Fruit fly (Drosophila melanogaster) whole organism, embryonic: ENCODE data around the gene Agpat4.

ENCODE experiments used
- Abd-B ChIP-seq: fragments of 200-800 bp; sonication (Bioruptor generic); optimal IDR thresholded peaks from 2 replicates; lab custom pipeline; 2018; ENCODE audit warnings: missing biosample characterization, mild to moderate bottlenecking, missing genetic modification characterization, moderate library complexity
- Ada2b ChIP-seq: fragments of 200-800 bp; sonication (Bioruptor generic); IDR thresholded peaks from 2 replicates; pipeline ENCODE4 v1.3.6; 2022; ENCODE audit warnings: missing biosample characterization, missing genetic modification characterization
- CG10147 ChIP-seq: fragments of 200-800 bp; sonication (Bioruptor generic); optimal IDR thresholded peaks from 2 replicates; lab custom pipeline; 2019; ENCODE audit warnings: missing biosample characterization, mild to moderate bottlenecking, missing genetic modification characterization, moderate library complexity
- CG10209 ChIP-seq: fragments of 200-800 bp; sonication (Bioruptor generic); optimal IDR thresholded peaks from 3 replicates; lab custom pipeline; 2017; ENCODE audit warnings: missing biosample characterization, mild to moderate bottlenecking, missing genetic modification characterization, missing genetic modification reagents
- CG15073 ChIP-seq: fragments of 200-800 bp; sonication (Bioruptor generic); optimal IDR thresholded peaks from 2 replicates; lab custom pipeline; 2016; ENCODE audit warnings: missing biosample characterization, missing genetic modification characterization
- CG17328 ChIP-seq: fragments of 200-800 bp; sonication (Bioruptor generic); IDR thresholded peaks from 2 replicates; pipeline ENCODE4 v1.3.6; 2022; ENCODE audit warnings: missing biosample characterization, missing genetic modification characterization
- CG1832 ChIP-seq: fragments of 200-800 bp; sonication (Bioruptor generic); optimal IDR thresholded peaks from 2 replicates; lab custom pipeline; 2017; ENCODE audit warnings: missing biosample characterization, mild to moderate bottlenecking, missing genetic modification characterization, inconsistent platforms
- CG18476 ChIP-seq: fragments of 200-800 bp; sonication (Bioruptor generic); optimal IDR thresholded peaks from 2 replicates; lab custom pipeline; 2016; ENCODE audit warnings: missing biosample characterization, mild to moderate bottlenecking, missing genetic modification characterization
- CG2875 ChIP-seq: fragments of 200-800 bp; sonication (Bioruptor generic); optimal IDR thresholded peaks from 2 replicates; lab custom pipeline; 2017; ENCODE audit warnings: missing biosample characterization, mild to moderate bottlenecking, missing genetic modification characterization, missing genetic modification reagents
- CG42726 ChIP-seq: fragments of 200-800 bp; sonication (Bioruptor generic); IDR thresholded peaks from 2 replicates; pipeline ENCODE4 v1.3.6; 2022; ENCODE audit warnings: missing biosample characterization, missing genetic modification characterization; ENCODE audit not compliant: partially characterized antibody
- CG5245 ChIP-seq: fragments of 200-800 bp; sonication (Bioruptor generic); optimal IDR thresholded peaks from 3 replicates; lab custom pipeline; 2016; ENCODE audit warnings: missing biosample characterization, missing genetic modification characterization
- CG7963 ChIP-seq: fragments of 200-800 bp; sonication (Bioruptor generic); IDR thresholded peaks from 3 replicates; pipeline ENCODE4 v1.3.6; 2022; ENCODE audit warnings: missing biosample characterization, missing genetic modification characterization; ENCODE audit not compliant: partially characterized antibody
- CG8388 ChIP-seq: fragments of 200-800 bp; sonication (Bioruptor generic); optimal IDR thresholded peaks from 2 replicates; lab custom pipeline; 2019; ENCODE audit warnings: missing biosample characterization, mild to moderate bottlenecking, missing genetic modification characterization, moderate library complexity
- CG9932 ChIP-seq: fragments of 200-800 bp; sonication (Bioruptor generic); IDR thresholded peaks from 2 replicates; pipeline ENCODE4 v1.3.6; 2022; ENCODE audit warnings: missing biosample characterization, missing genetic modification characterization
- Chrac-16 ChIP-seq: fragments of 200-800 bp; sonication (Bioruptor generic); optimal IDR thresholded peaks from 3 replicates; lab custom pipeline; 2016; ENCODE audit warnings: missing biosample characterization, missing genetic modification characterization
- D19B ChIP-seq: fragments of 200-800 bp; sonication (Bioruptor generic); optimal IDR thresholded peaks from 2 replicates; lab custom pipeline; 2017; ENCODE audit warnings: missing biosample characterization, mild to moderate bottlenecking, missing genetic modification characterization
- Dad ChIP-seq: fragments of 200-800 bp; sonication (Bioruptor generic); optimal IDR thresholded peaks from 3 replicates; lab custom pipeline; 2016; ENCODE audit warnings: missing biosample characterization, missing genetic modification characterization
- Dip2 ChIP-seq: fragments of 200-800 bp; sonication (Bioruptor generic); IDR thresholded peaks from 2 replicates; pipeline ENCODE4 v1.3.6; 2022; ENCODE audit warnings: missing biosample characterization, missing genetic modification characterization
- Doc2 ChIP-seq: fragments of 200-800 bp; sonication (Bioruptor generic); IDR thresholded peaks from 2 replicates; pipeline ENCODE4 v1.3.6; 2022; ENCODE audit warnings: missing biosample characterization, missing genetic modification characterization
- Ets97D ChIP-seq: fragments of 200-800 bp; sonication (Bioruptor generic); optimal IDR thresholded peaks from 3 replicates; lab custom pipeline; 2016; ENCODE audit warnings: missing biosample characterization, missing genetic modification characterization
- HLH3B ChIP-seq: fragments of 200-800 bp; sonication (Bioruptor generic); IDR thresholded peaks from 2 replicates; pipeline ENCODE4 v1.3.6; 2022; ENCODE audit warnings: missing biosample characterization, missing genetic modification characterization
- NC2β ChIP-seq: fragments of 200-800 bp; sonication (Bioruptor generic); optimal IDR thresholded peaks from 2 replicates; lab custom pipeline; 2016; ENCODE audit warnings: missing biosample characterization, missing genetic modification characterization
- Nf-YA ChIP-seq: fragments of 200-800 bp; sonication (Bioruptor generic); IDR thresholded peaks from 2 replicates; pipeline ENCODE4 v1.3.6; 2022; ENCODE audit warnings: missing biosample characterization, missing genetic modification characterization
- Oli ChIP-seq: fragments of 200-800 bp; sonication (Bioruptor generic); optimal IDR thresholded peaks from 2 replicates; lab custom pipeline; 2018; ENCODE audit warnings: missing biosample characterization, mild to moderate bottlenecking, missing genetic modification characterization, moderate library complexity
- Six4 ChIP-seq: fragments of 200-800 bp; sonication (Bioruptor generic); optimal IDR thresholded peaks from 2 replicates; lab custom pipeline; 2016; ENCODE audit warnings: missing biosample characterization, missing genetic modification characterization
- Sox100B ChIP-seq: fragments of 200-800 bp; sonication (Bioruptor generic); optimal IDR thresholded peaks from 3 replicates; lab custom pipeline; 2018; ENCODE audit warnings: missing biosample characterization, mild to moderate bottlenecking, missing genetic modification characterization
- Sry-β ChIP-seq: fragments of 200-800 bp; sonication (Bioruptor generic); optimal IDR thresholded peaks from 2 replicates; lab custom pipeline; 2018; ENCODE audit warnings: missing biosample characterization, mild to moderate bottlenecking, missing genetic modification characterization, moderate library complexity
- Sry-δ ChIP-seq: fragments of 200-800 bp; sonication (Bioruptor generic); optimal IDR thresholded peaks from 2 replicates; lab custom pipeline; 2016; ENCODE audit warnings: missing biosample characterization, missing genetic modification characterization
- Ssrp ChIP-seq: fragments of 200-800 bp; sonication (Bioruptor generic); optimal IDR thresholded peaks from 2 replicates; lab custom pipeline; 2018; ENCODE audit warnings: missing biosample characterization, mild to moderate bottlenecking, missing genetic modification characterization, moderate library complexity
- ac ChIP-seq: fragments of 200-800 bp; sonication (Bioruptor generic); optimal IDR thresholded peaks from 3 replicates; lab custom pipeline; 2017; ENCODE audit warnings: missing biosample characterization, mild to moderate bottlenecking, missing genetic modification characterization
- ase ChIP-seq: fragments of 200-800 bp; sonication (Bioruptor generic); IDR thresholded peaks from 3 replicates; pipeline ENCODE4 v1.3.6; 2022; ENCODE audit warnings: missing biosample characterization, missing genetic modification characterization
- chn ChIP-seq: fragments of 200-800 bp; sonication (Bioruptor generic); optimal IDR thresholded peaks from 2 replicates; lab custom pipeline; 2016; ENCODE audit warnings: missing biosample characterization, missing genetic modification characterization
- gsb-n ChIP-seq: fragments of 200-800 bp; sonication (Bioruptor generic); optimal IDR thresholded peaks from 3 replicates; lab custom pipeline; 2018; ENCODE audit warnings: missing biosample characterization, mild to moderate bottlenecking, missing genetic modification characterization
- gt ChIP-seq: fragments of 200-800 bp; sonication (Bioruptor generic); IDR thresholded peaks from 2 replicates; pipeline ENCODE4 v1.3.6; 2022; ENCODE audit warnings: missing biosample characterization, missing genetic modification characterization
- ken ChIP-seq: fragments of 200-800 bp; sonication (Bioruptor generic); IDR thresholded peaks from 3 replicates; pipeline ENCODE4 v1.3.6; 2022; ENCODE audit warnings: missing biosample characterization, missing genetic modification characterization
- lov ChIP-seq, 2 experiments: fragments of 200-800 bp in 1 of 2; fragments of >200 bp in 1 of 2; sonication (Bioruptor generic) in 1 of 2; IDR thresholded peaks in 1 of 2; optimal IDR thresholded peaks in 1 of 2; 2 replicates in 1 of 2; 3 replicates in 1 of 2; pipeline versions ENCODE4 v1.3.6 to Lab custom; 2017 to 2022; ENCODE audit warnings: missing biosample characterization in 1 of 2, missing genetic modification characterization in 1 of 2
- nerfin-2 ChIP-seq: fragments of 200-800 bp; sonication (Bioruptor generic); IDR thresholded peaks from 2 replicates; pipeline ENCODE4 v1.3.6; 2022; ENCODE audit warnings: missing biosample characterization, missing genetic modification characterization; ENCODE audit not compliant: partially characterized antibody
- nmo ChIP-seq: fragments of 200-800 bp; sonication (Bioruptor generic); optimal IDR thresholded peaks from 2 replicates; lab custom pipeline; 2018; ENCODE audit warnings: missing biosample characterization, mild to moderate bottlenecking, missing genetic modification characterization, moderate library complexity
- org-1 ChIP-seq: fragments of 200-800 bp; sonication (Bioruptor generic); optimal IDR thresholded peaks from 2 replicates; lab custom pipeline; 2017; ENCODE audit warnings: missing biosample characterization, missing genetic modification characterization
- sens ChIP-seq: fragments of 200-800 bp; sonication (Bioruptor generic); peaks from one replicate; lab custom pipeline; 2016; ENCODE audit warnings: missing biosample characterization, missing genetic modification characterization
- sens-2 ChIP-seq: fragments of 200-800 bp; sonication (Bioruptor generic); IDR thresholded peaks from 2 replicates; pipeline ENCODE4 v1.3.6; 2022; ENCODE audit warnings: missing biosample characterization, missing genetic modification characterization
- slbo ChIP-seq: fragments of 200-800 bp; sonication (Bioruptor generic); IDR thresholded peaks from 2 replicates; pipeline ENCODE4 v1.3.6; 2022; ENCODE audit warnings: missing biosample characterization, missing genetic modification characterization
- trem ChIP-seq: fragments of 200-800 bp; optimal IDR thresholded peaks from 3 replicates; lab custom pipeline; 2019; ENCODE audit warnings: missing biosample characterization, mild to moderate bottlenecking, missing genetic modification characterization, moderate library complexity
- wdn ChIP-seq: fragments of 200-800 bp; sonication (Bioruptor generic); IDR thresholded peaks from 2 replicates; pipeline ENCODE4 v1.3.6; 2022; ENCODE audit warnings: missing biosample characterization, missing genetic modification characterization
- wor ChIP-seq: fragments of 200-800 bp; sonication (Bioruptor generic); IDR thresholded peaks from 2 replicates; pipeline ENCODE4 v1.3.6; 2022; ENCODE audit warnings: missing biosample characterization, missing genetic modification characterization
- zfh2 ChIP-seq: fragments of 200-800 bp; sonication (Bioruptor generic); optimal IDR thresholded peaks from 2 replicates; lab custom pipeline; 2016; ENCODE audit warnings: missing biosample characterization, missing genetic modification characterization

Gene Agpat4

DNA sequence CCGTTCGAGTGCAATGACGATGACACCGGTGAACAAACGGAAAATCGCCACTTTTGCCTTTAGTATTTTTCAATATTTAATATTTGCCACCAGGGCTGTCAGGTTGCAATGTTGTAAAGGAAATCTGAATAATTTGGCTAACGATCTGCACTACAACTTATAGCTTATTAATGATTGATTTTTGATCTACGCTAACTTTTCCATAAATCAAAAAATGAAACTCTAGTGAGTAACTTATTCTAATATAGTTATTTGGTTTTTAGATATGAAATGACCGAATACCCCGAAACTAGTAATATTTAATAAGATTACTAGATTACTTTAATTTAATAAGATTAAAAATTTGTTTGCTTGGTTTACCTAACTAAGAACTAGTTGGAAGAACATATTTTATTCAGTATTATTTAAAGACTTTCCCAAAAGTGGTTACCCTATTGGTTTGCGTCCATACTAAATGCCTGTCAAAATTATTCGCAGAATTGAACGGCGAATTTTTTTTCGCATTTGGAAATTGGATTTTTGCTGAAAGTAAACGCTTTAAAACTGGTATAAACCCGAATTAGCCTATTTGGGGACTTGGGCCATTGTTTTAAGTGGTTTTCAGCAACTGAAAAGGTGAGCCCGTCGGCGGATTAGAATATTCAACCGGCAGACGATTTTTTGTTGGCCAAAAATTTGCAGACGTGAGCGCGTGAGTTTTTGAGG is 4.7 kb upstream of the Agpat4 start, which contains the start of the genes Agpat3 and RAF2 (continued):
- TF ChIP-seq Ssrp (tag; lab: Kevin White, UChicago) (peak; percentile 50), nerfin-2 (GFP tag; lab: Robert Waterston, UW) (no peak), Dad (GFP tag; lab: Kevin White, UChicago) (peak; percentile 16), CG1832 (GFP tag; lab: Kevin White, UChicago) (no peak), Sox100B (GFP tag; lab: Kevin White, UChicago) (peak; percentile 32), sens (GFP tag; lab: Kevin White, UChicago) (peak; percentile 38), CG15073 (GFP tag; lab: Kevin White, UChicago) (no peak), Abd-B (peak; percentile 81), sens-2 (GFP tag; lab: Robert Waterston, UW) (no peak), CG9932 (GFP tag; lab: Robert Waterston, UW) (peak; percentile 64), CG2875 (GFP tag; lab: Kevin White, UChicago) (no peak), NC2β (no peak), gsb-n (tag; lab: Kevin White, UChicago) (peak; percentile 10), Sry-β (GFP tag; lab: Kevin White, UChicago) (no peak), HLH3B (GFP tag; lab: Robert Waterston, UW) (peak; percentile 31; the same call in 1 of the 2 replicates), Dip2 (GFP tag; lab: Robert Waterston, UW) (no peak), org-1 (GFP tag; lab: Kevin White, UChicago) (no peak), Six4 (peak; percentile 21), ac (GFP tag; lab: Kevin White, UChicago) (no peak), CG8388 (GFP tag; lab: Kevin White, UChicago) (peak; percentile 21), Doc2 (GFP tag; lab: Robert Waterston, UW) (no peak), CG10209 (peak; percentile 31), trem (tag; lab: Kevin White, UChicago) (no peak), Oli (tag; lab: Kevin White, UChicago) (peak; percentile 33), ase (GFP tag; lab: Robert Waterston, UW) (no peak), wor (GFP tag; lab: Robert Waterston, UW) (0 out of 2 replicates have a peak, but pooled peaks have one; percentile 21), CG42726 (GFP tag; lab: Robert Waterston, UW) (no peak), CG18476 (GFP tag; lab: Kevin White, UChicago) (peak; percentile 14), Ets97D (GFP tag; lab: Kevin White, UChicago) (no peak), nmo (GFP tag; lab: Kevin White, UChicago) (peak; percentile 85), CG5245 (GFP tag; lab: Kevin White, UChicago) (no peak), D19B (GFP tag; lab: Kevin White, UChicago) (no peak), gt (no peak), lov (optimal IDR thresholded peaks at IDR 0.05; lab: Kevin White, UChicago) (no peak), lov (GFP tag; IDR thresholded peaks at IDR 0.05; lab: Robert Waterston, UW) (no peak), wdn (GFP tag; lab: Robert Waterston, UW) (peak; percentile 44; the same call in 1 of the 2 replicates), zfh2 (peak; percentile 9), chn (GFP tag; lab: Kevin White, UChicago) (no peak), Sry-δ (peak; percentile 12), CG10147 (GFP tag; lab: Kevin White, UChicago) (no peak), Chrac-16 (peak; percentile 66), Nf-YA (GFP tag; lab: Robert Waterston, UW) (no peak), CG7963 (no peak), CG17328 (peak; percentile 46), slbo (GFP tag; lab: Robert Waterston, UW) (peak; percentile 77), ken (GFP tag; lab: Robert Waterston, UW) (peak; percentile 34; the same call in 1 of the 3 replicates), Ada2b (GFP tag; lab: Robert Waterston, UW) (no peak)
